Worm (Caenorhabditis elegans): ENCODE data around the gene C42C1.3.

C42C1.3 gene

DNA sequence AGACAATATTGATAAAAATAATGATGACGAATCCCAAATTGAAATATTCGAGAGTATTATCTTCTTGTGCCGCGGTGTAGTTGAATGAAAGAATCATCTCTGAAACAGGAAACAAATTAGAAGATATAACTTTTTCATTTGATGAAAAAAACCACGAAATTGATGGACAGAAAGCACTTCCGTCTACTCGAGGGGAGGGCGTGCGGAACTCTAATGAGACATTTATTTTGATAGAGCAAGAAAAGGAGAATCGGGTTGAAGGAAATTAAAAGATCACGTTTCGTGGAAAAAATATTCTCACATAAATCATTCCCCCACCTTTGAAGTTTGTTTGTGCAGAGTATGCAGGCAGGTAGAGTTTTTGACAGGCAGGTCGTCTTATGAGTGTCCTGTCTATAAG lies 8.9 kb downstream of the C42C1.3 start, which contains the start of gene sre-14:
sre-14 (minus strand) TSS at position 101 of the 400 bp plus-strand sequence.
- TF ChIP-seq ztf-23 (GFP tag; IDR thresholded peaks at IDR 0.05) (no peak), tab-1 (GFP tag; IDR thresholded peaks at IDR 0.05) (no peak), klf-2 (GFP tag; conservative IDR thresholded peaks at IDR 0.05) (no peak), med-1 (GFP tag; optimal IDR thresholded peaks at IDR 0.05; ENCODE audit: insufficient read depth) (no peak), cog-1 (tag; optimal IDR thresholded peaks at IDR 0.05) (no peak), ref-1 (GFP tag; conservative IDR thresholded peaks at IDR 0.05) (no peak), T22C8.4 (GFP tag; IDR thresholded peaks at IDR 0.05) (no peak), ztf-29 (GFP tag; IDR thresholded peaks at IDR 0.05) (no peak), flt-1 (GFP tag; IDR thresholded peaks at IDR 0.05) (no peak)

DNA sequence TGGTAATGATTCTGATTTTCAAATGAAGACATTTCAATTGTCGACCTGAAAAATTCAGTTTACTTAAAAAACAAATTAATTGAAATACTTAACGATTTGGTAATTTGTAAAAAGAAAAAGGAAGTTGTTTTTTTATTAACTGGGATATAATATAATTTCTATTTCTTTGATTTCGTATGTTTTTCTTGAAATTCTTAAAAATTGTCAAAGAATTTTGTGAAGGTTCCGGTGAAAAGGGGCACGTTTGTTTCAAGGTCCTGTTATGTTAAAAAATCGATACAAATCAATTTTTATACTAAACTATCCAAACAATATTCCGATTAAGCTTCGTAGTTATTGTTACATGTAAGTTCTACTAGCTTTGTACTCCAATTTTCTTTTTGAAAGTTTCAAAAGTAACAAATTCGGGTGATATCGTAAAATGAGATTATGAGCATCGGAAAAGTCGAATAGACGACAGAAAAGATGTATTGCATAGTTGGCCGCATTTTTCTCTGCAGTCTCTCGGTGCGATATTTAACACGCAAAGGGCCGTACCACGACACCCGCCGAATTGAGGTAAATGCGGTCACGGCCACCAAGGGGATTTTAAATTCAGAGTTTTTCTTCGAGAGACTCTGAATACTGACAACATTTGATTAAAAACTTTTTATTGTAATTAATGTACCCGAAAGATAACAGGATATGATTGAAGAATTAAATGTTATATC lies 11.0 kb downstream of the C42C1.3 start, which contains the start of gene Y39C12A.9:
Y39C12A.9 (minus strand) TSS at position 51 of the 710 bp plus-strand sequence.
- TF ChIP-seq T22C8.4 (GFP tag; IDR thresholded peaks at IDR 0.05): no peak
- TF ChIP-seq med-1 (GFP tag; optimal IDR thresholded peaks at IDR 0.05; ENCODE audit: insufficient read depth): no peak
- no peak for TF ChIP-seq tab-1 (GFP tag; IDR thresholded peaks at IDR 0.05)
- TF ChIP-seq ztf-23 (GFP tag; IDR thresholded peaks at IDR 0.05): no peak
- no peak for TF ChIP-seq flt-1 (GFP tag; IDR thresholded peaks at IDR 0.05)
- TF ChIP-seq ztf-29 (GFP tag; IDR thresholded peaks at IDR 0.05): no peak
- no peak for TF ChIP-seq klf-2 (GFP tag; conservative IDR thresholded peaks at IDR 0.05)
- TF ChIP-seq cog-1 (tag; optimal IDR thresholded peaks at IDR 0.05): no peak
- TF ChIP-seq ref-1 (GFP tag; conservative IDR thresholded peaks at IDR 0.05): no peak

ce11 chrIV:12252579-12252978 lies 17.7 kb downstream of the C42C1.3 start, which contains the start of gene dnj-26:
dnj-26 (minus strand) TSS chrIV:12252679.
- TF ChIP-seq klf-2 (GFP tag; conservative IDR thresholded peaks at IDR 0.05) (no peak), tab-1 (GFP tag; IDR thresholded peaks at IDR 0.05) (no peak)

DNA sequence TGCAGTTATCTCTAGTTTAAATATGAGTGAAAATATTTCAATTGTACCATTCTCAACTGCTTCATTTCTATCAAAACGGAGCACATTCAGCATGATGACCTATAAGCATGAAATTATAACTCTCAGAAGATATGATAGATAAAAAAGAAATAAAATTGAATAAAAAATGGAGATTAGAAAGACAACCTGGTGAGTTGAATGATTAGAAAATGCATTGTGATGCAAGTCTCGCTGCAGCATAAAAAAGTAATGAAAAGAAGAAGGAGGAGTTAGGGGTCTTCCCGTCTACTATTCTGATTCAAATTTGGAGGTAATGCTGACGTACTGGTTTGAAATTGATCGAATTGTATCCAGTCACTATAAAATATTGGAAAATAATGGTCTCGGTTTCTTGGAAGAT lies 25.6 kb downstream of the C42C1.3 start, which contains the start of gene sre-15:
sre-15 (minus strand) TSS at position 101 of the 400 bp plus-strand sequence.
- TF ChIP-seq tab-1 (GFP tag; IDR thresholded peaks at IDR 0.05): no peak
- no peak for TF ChIP-seq T22C8.4 (GFP tag; IDR thresholded peaks at IDR 0.05)
- TF ChIP-seq med-1 (GFP tag; optimal IDR thresholded peaks at IDR 0.05; ENCODE audit: insufficient read depth): no peak
- no peak for TF ChIP-seq flt-1 (GFP tag; IDR thresholded peaks at IDR 0.05)
- TF ChIP-seq ztf-23 (GFP tag; IDR thresholded peaks at IDR 0.05): no peak
- no peak for TF ChIP-seq cog-1 (tag; optimal IDR thresholded peaks at IDR 0.05)
- TF ChIP-seq klf-2 (GFP tag; conservative IDR thresholded peaks at IDR 0.05): no peak
- TF ChIP-seq ref-1 (GFP tag; conservative IDR thresholded peaks at IDR 0.05): no peak
- no peak for TF ChIP-seq ztf-29 (GFP tag; IDR thresholded peaks at IDR 0.05)

ce11 chrIV:12238851-12239250 lies 31.4 kb downstream of the C42C1.3 start, which contains the start of gene sre-19:
sre-19 (minus strand) TSS chrIV:12238951.
- TF ChIP-seq cog-1 (tag; optimal IDR thresholded peaks at IDR 0.05) (no peak), tab-1 (GFP tag; IDR thresholded peaks at IDR 0.05) (no peak), flt-1 (GFP tag; IDR thresholded peaks at IDR 0.05) (no peak), med-1 (GFP tag; optimal IDR thresholded peaks at IDR 0.05; ENCODE audit: insufficient read depth) (no peak), ref-1 (GFP tag; conservative IDR thresholded peaks at IDR 0.05) (no peak), ztf-29 (GFP tag; IDR thresholded peaks at IDR 0.05) (no peak), ztf-23 (GFP tag; IDR thresholded peaks at IDR 0.05) (no peak), klf-2 (GFP tag; conservative IDR thresholded peaks at IDR 0.05) (no peak), T22C8.4 (GFP tag; IDR thresholded peaks at IDR 0.05) (no peak)

- no peak for TF ChIP-seq ref-1 (GFP tag; conservative IDR thresholded peaks at IDR 0.05)
- no peak for TF ChIP-seq flt-1 (GFP tag; IDR thresholded peaks at IDR 0.05)
- no peak for TF ChIP-seq cog-1 (tag; optimal IDR thresholded peaks at IDR 0.05)
- no peak for TF ChIP-seq tab-1 (GFP tag; IDR thresholded peaks at IDR 0.05)
- no peak for TF ChIP-seq T22C8.4 (GFP tag; IDR thresholded peaks at IDR 0.05)
- no peak for TF ChIP-seq klf-2 (GFP tag; conservative IDR thresholded peaks at IDR 0.05)
- TF ChIP-seq med-1 (GFP tag; optimal IDR thresholded peaks at IDR 0.05; ENCODE audit: insufficient read depth): no peak
- no peak for TF ChIP-seq ztf-29 (GFP tag; IDR thresholded peaks at IDR 0.05)
- no peak for TF ChIP-seq ztf-23 (GFP tag; IDR thresholded peaks at IDR 0.05)
These were observed 34.3 kb downstream of the C42C1.3 start, which contains the start of gene sre-16 for ce11 chrIV:12236011-12236410. sre-16 (minus strand) TSS chrIV:12236111.

ce11 chrIV:12229679-12230078 lies 40.6 kb downstream of the C42C1.3 start, which contains the start of gene sre-18:
sre-18 (minus strand) TSS chrIV:12229779.
- TF ChIP-seq cog-1 (tag; optimal IDR thresholded peaks at IDR 0.05) (no peak), ztf-29 (GFP tag; IDR thresholded peaks at IDR 0.05) (no peak), ztf-23 (GFP tag; IDR thresholded peaks at IDR 0.05) (no peak), ref-1 (GFP tag; conservative IDR thresholded peaks at IDR 0.05) (no peak), T22C8.4 (GFP tag; IDR thresholded peaks at IDR 0.05) (no peak), flt-1 (GFP tag; IDR thresholded peaks at IDR 0.05) (no peak), med-1 (GFP tag; optimal IDR thresholded peaks at IDR 0.05; ENCODE audit: insufficient read depth) (no peak), tab-1 (GFP tag; IDR thresholded peaks at IDR 0.05) (no peak)

DNA sequence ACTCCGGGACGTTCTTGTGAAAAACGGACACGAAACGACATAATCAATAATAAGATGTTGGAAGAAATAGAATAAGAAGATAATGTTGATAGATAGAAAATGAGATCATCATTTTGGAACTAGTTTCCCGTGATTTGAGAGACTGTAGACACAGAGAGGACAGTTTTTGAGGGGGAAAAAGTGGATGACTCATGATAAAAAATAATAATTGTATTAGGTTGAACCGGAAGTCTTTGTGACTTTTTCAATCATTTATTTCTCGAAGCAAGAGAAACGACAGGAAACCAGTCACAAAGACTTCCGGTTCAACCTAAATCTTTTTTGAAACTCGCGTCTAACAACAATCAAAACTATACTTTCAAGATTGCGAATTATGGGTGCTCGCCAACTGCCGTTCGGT lies 43.3 kb downstream of the C42C1.3 start, which contains the start of gene mlt-3:
mlt-3 (minus strand) TSS at position 101 of the 400 bp plus-strand sequence.
- TF ChIP-seq cog-1 (tag; optimal IDR thresholded peaks at IDR 0.05) (no peak), klf-2 (GFP tag; conservative IDR thresholded peaks at IDR 0.05) (no peak), med-1 (GFP tag; optimal IDR thresholded peaks at IDR 0.05; ENCODE audit: insufficient read depth) (no peak), tab-1 (GFP tag; IDR thresholded peaks at IDR 0.05) (no peak), ztf-23 (GFP tag; IDR thresholded peaks at IDR 0.05) (no peak)

Measured in whole organism, midembryonic.